Worm (Caenorhabditis elegans) whole organism, young adult: ENCODE data around the gene amx-1.

ENCODE experiments used
- B0035.1 ChIP-seq: sonication (generic microtip); optimal IDR thresholded peaks from 2 replicates; lab custom pipeline; 2016; ENCODE audit warnings: missing genetic modification characterization, mild to moderate bottlenecking, missing compliant biosample characterization, missing genotype, missing genetic modification reagents
- F49E8.2 ChIP-seq: sonication (generic microtip); optimal IDR thresholded peaks from 3 replicates; lab custom pipeline; 2017; ENCODE audit warnings: missing genetic modification characterization, mild to moderate bottlenecking, missing compliant biosample characterization, antibody characterized with exemption, moderate library complexity; ENCODE audit not compliant: insufficient read depth
- F52B5.7 ChIP-seq: sonication (generic microtip); optimal IDR thresholded peaks from 2 replicates; lab custom pipeline; 2016; ENCODE audit warnings: mild to moderate bottlenecking, missing genetic modification characterization, missing compliant biosample characterization
- F55B11.4 ChIP-seq: sonication (generic microtip); optimal IDR thresholded peaks from 2 replicates; lab custom pipeline; 2016; ENCODE audit warnings: missing compliant biosample characterization, missing genetic modification characterization, borderline replicate concordance; ENCODE audit not compliant: insufficient read depth
- F57A8.1 ChIP-seq: fragments of 200-800 bp; sonication (Bioruptor generic); optimal IDR thresholded peaks from 2 replicates; lab custom pipeline; 2018; ENCODE audit warnings: mild to moderate bottlenecking, missing genetic modification characterization, moderate library complexity, missing compliant biosample characterization
- Y53G8AR.9 ChIP-seq: fragments of 200-800 bp; sonication (Bioruptor generic); conservative IDR thresholded peaks from 2 replicates; pipeline ENCODE4 v1.3.6; 2022; ENCODE audit warnings: missing genetic modification reagents, missing genetic modification characterization, missing compliant biosample characterization
- Y56A3A.18 ChIP-seq: fragments of 200-800 bp; sonication (Bioruptor generic); IDR thresholded peaks from 2 replicates; pipeline ENCODE4 v1.3.6; 2022; ENCODE audit warnings: missing genetic modification reagents, missing genetic modification characterization, missing compliant biosample characterization
- ama-1 ChIP-seq, 3 experiments: fragments of 150-350 bp in 1 of 3; sonication (generic microtip) in 2 of 3; optimal IDR thresholded peaks; 2 replicates each; lab custom pipeline; 2014 to 2018; ENCODE audit warnings: missing biosample characterization in 2 of 3, missing genetic modification characterization in 2 of 3, missing genetic modification reagents in 2 of 3
- aptf-2 ChIP-seq: fragments of 200-800 bp; sonication (Bioruptor generic); conservative IDR thresholded peaks from 2 replicates; pipeline ENCODE4 v1.3.6; 2022; ENCODE audit warnings: missing genetic modification reagents, missing genetic modification characterization, missing compliant biosample characterization
- aptf-3 ChIP-seq: fragments of 200-800 bp; sonication (Bioruptor generic); IDR thresholded peaks from 2 replicates; pipeline ENCODE4 v1.3.6; 2022; ENCODE audit warnings: missing genetic modification characterization, missing compliant biosample characterization
- bed-1 ChIP-seq: fragments of 200-800 bp; sonication (Bioruptor generic); IDR thresholded peaks from 2 replicates; pipeline ENCODE4 v1.3.6; 2022; ENCODE audit warnings: missing genetic modification reagents, missing genetic modification characterization, missing compliant biosample characterization
- bed-2 ChIP-seq: fragments of 200-800 bp; sonication (Bioruptor generic); IDR thresholded peaks from 2 replicates; pipeline ENCODE4 v1.3.6; 2022; ENCODE audit warnings: missing genetic modification reagents, missing genetic modification characterization, missing compliant biosample characterization
- ccch-3 ChIP-seq: fragments of 200-800 bp; sonication (Bioruptor generic); optimal IDR thresholded peaks from 2 replicates; lab custom pipeline; 2018; ENCODE audit warnings: mild to moderate bottlenecking, missing genetic modification characterization, missing compliant biosample characterization
- cebp-1 ChIP-seq, 2 experiments: fragments of 200-800 bp in 1 of 2; sonication (Bioruptor generic) in 1 of 2; sonication (generic microtip) in 1 of 2; IDR thresholded peaks in 1 of 2; optimal IDR thresholded peaks in 1 of 2; 2 replicates each; pipeline versions ENCODE4 v1.3.6 to Lab custom; 2017 to 2022; ENCODE audit warnings: missing compliant biosample characterization in 2 of 2, missing genetic modification characterization in 2 of 2, mild to moderate bottlenecking in 1 of 2, missing genetic modification reagents in 1 of 2, moderate library complexity in 1 of 2
- ceh-58 ChIP-seq: fragments of 200-800 bp; sonication (Bioruptor generic); IDR thresholded peaks from 2 replicates; pipeline ENCODE4 v1.3.6; 2022; ENCODE audit warnings: missing genetic modification characterization, missing compliant biosample characterization
- chd-7 ChIP-seq: sonication (generic microtip); optimal IDR thresholded peaks from 2 replicates; lab custom pipeline; 2016; ENCODE audit warnings: mild to moderate bottlenecking, missing genetic modification characterization, moderate library complexity, missing compliant biosample characterization
- die-1 ChIP-seq: sonication (generic microtip); optimal IDR thresholded peaks from 2 replicates; lab custom pipeline; 2016; ENCODE audit warnings: missing genotype, mild to moderate bottlenecking, missing genetic modification characterization, missing compliant biosample characterization
- dox-1 ChIP-seq: fragments of 200-800 bp; sonication (Bioruptor generic); IDR thresholded peaks from 2 replicates; pipeline ENCODE4 v1.3.6; 2022; ENCODE audit warnings: missing genetic modification reagents, missing genetic modification characterization, missing compliant biosample characterization
- dpl-1 ChIP-seq: fragments of 150-350 bp; optimal IDR thresholded peaks from 2 replicates; lab custom pipeline; 2014; ENCODE audit warnings: missing biosample characterization, missing genetic modification reagents, missing genetic modification characterization
- egl-18 ChIP-seq: fragments of 200-800 bp; sonication (Bioruptor generic); IDR thresholded peaks from 2 replicates; pipeline ENCODE4 v1.3.6; 2022; ENCODE audit warnings: missing genetic modification reagents, missing genetic modification characterization, missing compliant biosample characterization
- ets-4 ChIP-seq: fragments of 200-800 bp; sonication (Bioruptor generic); optimal IDR thresholded peaks from 2 replicates; lab custom pipeline; 2018; ENCODE audit warnings: mild to moderate bottlenecking, missing genetic modification characterization, missing compliant biosample characterization
- gei-17 ChIP-seq: fragments of 200-800 bp; sonication (Bioruptor generic); optimal IDR thresholded peaks from 2 replicates; lab custom pipeline; 2018; ENCODE audit warnings: mild to moderate bottlenecking, missing genetic modification characterization, missing compliant biosample characterization
- lag-1 ChIP-seq: fragments of 200-800 bp; sonication (Bioruptor generic); IDR thresholded peaks from 2 replicates; pipeline ENCODE4 v1.3.6; 2022; ENCODE audit warnings: missing genetic modification reagents, missing genetic modification characterization, missing compliant biosample characterization
- let-607 ChIP-seq, 2 experiments: fragments of 200-800 bp in 1 of 2; sonication (Bioruptor generic) in 1 of 2; sonication (generic microtip) in 1 of 2; optimal IDR thresholded peaks; 2 replicates each; lab custom pipeline; 2016 to 2018; ENCODE audit warnings: mild to moderate bottlenecking in 2 of 2, missing compliant biosample characterization in 2 of 2, missing genetic modification characterization in 2 of 2, moderate library complexity in 2 of 2, missing genotype in 1 of 2
- lin-35 ChIP-seq, 3 experiments: fragments of 150-350 bp in 2 of 3; sonication (generic microtip) in 1 of 3; optimal IDR thresholded peaks; 2 replicates each; lab custom pipeline; 2014 to 2018; ENCODE audit warnings: missing biosample characterization in 3 of 3, missing genetic modification characterization in 3 of 3, missing genetic modification reagents in 3 of 3
- lsy-27 ChIP-seq: sonication (generic microtip); optimal IDR thresholded peaks from 2 replicates; lab custom pipeline; 2017; ENCODE audit warnings: missing genetic modification characterization, mild to moderate bottlenecking, missing compliant biosample characterization, antibody characterized with exemption, missing genotype, borderline replicate concordance; ENCODE audit not compliant: insufficient read depth
- madf-3 ChIP-seq: fragments of 200-800 bp; sonication (Bioruptor generic); IDR thresholded peaks from 2 replicates; pipeline ENCODE4 v1.3.6; 2022; ENCODE audit warnings: missing genetic modification reagents, missing genetic modification characterization, missing compliant biosample characterization
- madf-8 ChIP-seq: fragments of 200-800 bp; sonication (Bioruptor generic); conservative IDR thresholded peaks from 2 replicates; pipeline ENCODE4 v1.3.6; 2022; ENCODE audit warnings: missing genetic modification reagents, missing genetic modification characterization, missing compliant biosample characterization
- mcd-1 ChIP-seq: fragments of 200-800 bp; sonication (Bioruptor generic); IDR thresholded peaks from 2 replicates; pipeline ENCODE4 v1.3.6; 2022; ENCODE audit warnings: missing genetic modification reagents, missing genetic modification characterization, missing compliant biosample characterization
- mel-28 ChIP-seq: sonication (generic microtip); optimal IDR thresholded peaks from 2 replicates; lab custom pipeline; 2016; ENCODE audit warnings: borderline replicate concordance, mild to moderate bottlenecking, missing genetic modification characterization, missing compliant biosample characterization
- mxl-1 ChIP-seq: sonication (generic microtip); optimal IDR thresholded peaks from 2 replicates; lab custom pipeline; 2016; ENCODE audit warnings: missing genetic modification characterization, missing compliant biosample characterization
- nfya-1 ChIP-seq: sonication (generic microtip); optimal IDR thresholded peaks from 2 replicates; lab custom pipeline; 2017; ENCODE audit warnings: antibody characterized with exemption, missing compliant biosample characterization, missing genetic modification characterization, borderline replicate concordance; ENCODE audit not compliant: insufficient read depth
- nfya-2 ChIP-seq: fragments of 200-800 bp; sonication (Bioruptor generic); IDR thresholded peaks from 2 replicates; pipeline ENCODE4 v1.3.6; 2022; ENCODE audit warnings: missing genetic modification reagents, missing genetic modification characterization, missing compliant biosample characterization
- nhr-120 ChIP-seq: fragments of 200-800 bp; sonication (Bioruptor generic); IDR thresholded peaks from 2 replicates; pipeline ENCODE4 v1.3.6; 2022; ENCODE audit warnings: missing genetic modification characterization, missing compliant biosample characterization
- nhr-27 ChIP-seq: fragments of 200-800 bp; sonication (Bioruptor generic); optimal IDR thresholded peaks from 2 replicates; lab custom pipeline; 2018; ENCODE audit warnings: mild to moderate bottlenecking, missing genetic modification characterization, moderate library complexity, missing compliant biosample characterization
- nhr-80 ChIP-seq: sonication (generic microtip); optimal IDR thresholded peaks from 2 replicates; lab custom pipeline; 2016; ENCODE audit warnings: missing genetic modification characterization, missing compliant biosample characterization
- pha-4 ChIP-seq: fragments of 150-350 bp; sonication (generic microtip); optimal IDR thresholded peaks from 2 replicates; lab custom pipeline; 2014; ENCODE audit warnings: missing biosample characterization, missing genetic modification reagents, missing genetic modification characterization
- rcor-1 ChIP-seq: fragments of 200-800 bp; sonication (Bioruptor generic); IDR thresholded peaks from 2 replicates; pipeline ENCODE4 v1.3.6; 2022; ENCODE audit warnings: missing genetic modification reagents, missing genetic modification characterization, missing compliant biosample characterization
- repo-1 ChIP-seq: sonication (generic microtip); optimal IDR thresholded peaks from 2 replicates; lab custom pipeline; 2017; ENCODE audit warnings: mild to moderate bottlenecking, missing genetic modification characterization, missing compliant biosample characterization
- sea-2 ChIP-seq: fragments of 200-800 bp; sonication (Bioruptor generic); IDR thresholded peaks from 2 replicates; pipeline ENCODE4 v1.3.6; 2022; ENCODE audit warnings: missing genetic modification characterization, missing compliant biosample characterization
- tbp1 ChIP-seq: fragments of 200-800 bp; sonication (Bioruptor generic); optimal IDR thresholded peaks from 2 replicates; lab custom pipeline; 2018; ENCODE audit warnings: mild to moderate bottlenecking, missing genetic modification characterization, missing compliant biosample characterization
- tlf-1 ChIP-seq: fragments of 200-800 bp; sonication (Bioruptor generic); optimal IDR thresholded peaks from 2 replicates; lab custom pipeline; 2018; ENCODE audit warnings: mild to moderate bottlenecking, missing genetic modification characterization, missing compliant biosample characterization
- unc-130 ChIP-seq: sonication (generic microtip); optimal IDR thresholded peaks from 2 replicates; lab custom pipeline; 2016; ENCODE audit warnings: missing genetic modification reagents, missing genetic modification characterization, missing compliant biosample characterization
- zfh-2 ChIP-seq: fragments of 200-800 bp; sonication (Bioruptor generic); conservative IDR thresholded peaks from 2 replicates; pipeline ENCODE4 v1.3.6; 2022; ENCODE audit warnings: missing genetic modification reagents, missing genetic modification characterization, missing compliant biosample characterization
- ztf-18 ChIP-seq: sonication (generic microtip); optimal IDR thresholded peaks from 2 replicates; lab custom pipeline; 2016; ENCODE audit warnings: missing genotype, mild to moderate bottlenecking, missing genetic modification characterization, missing compliant biosample characterization
- ztf-22 ChIP-seq: fragments of 200-800 bp; sonication (Bioruptor generic); optimal IDR thresholded peaks from 2 replicates; lab custom pipeline; 2018; ENCODE audit warnings: mild to moderate bottlenecking, missing genetic modification characterization, moderate library complexity, missing compliant biosample characterization
- ztf-6 ChIP-seq: fragments of 200-800 bp; sonication (Bioruptor generic); IDR thresholded peaks from 2 replicates; pipeline ENCODE4 v1.3.6; 2022; ENCODE audit warnings: missing genetic modification reagents, missing genetic modification characterization, missing compliant biosample characterization

amx-1 gene

ce11 chrIII:3799213-3799612 lies 23.0 kb upstream of the amx-1 start (continued):
- TF ChIP-seq egl-18 (GFP tag; lab: Robert Waterston, UW), result no peak
- TF ChIP-seq F57A8.1, result no peak
- peak; percentile 56 for TF ChIP-seq ama-1 (optimal IDR thresholded peaks at IDR 0.05; lab: Kevin White, UChicago)
- no peak for TF ChIP-seq ama-1 (GFP tag; optimal IDR thresholded peaks at IDR 0.05; lab: Kevin White, UChicago)
- peak; percentile 59 for TF ChIP-seq nhr-80
- peak; percentile 56 for TF ChIP-seq dox-1 (GFP tag; lab: Robert Waterston, UW)
- peak; percentile 30 for TF ChIP-seq tbp1 (GFP tag; lab: Kevin White, UChicago)
- no peak for TF ChIP-seq lin-35 (GFP tag; optimal IDR thresholded peaks at IDR 0.05; lab: Kevin White, UChicago)
- TF ChIP-seq ztf-18 (tag; lab: Kevin White, UChicago), result no peak
- TF ChIP-seq nfya-1 (tag; lab: Kevin White, UChicago), result no peak
- TF ChIP-seq die-1 (tag; lab: Kevin White, UChicago), result no peak
- no peak for TF ChIP-seq repo-1 (tag; lab: Kevin White, UChicago)
- TF ChIP-seq F55B11.4, result no peak
- no peak for TF ChIP-seq B0035.1 (tag; lab: Kevin White, UChicago)
- no peak for TF ChIP-seq F52B5.7 (tag; lab: Kevin White, UChicago)
- TF ChIP-seq F49E8.2 (tag; lab: Kevin White, UChicago), result no peak
- TF ChIP-seq madf-3 (GFP tag; lab: Robert Waterston, UW), result 0 out of 2 replicates have a peak, but pooled peaks have one; percentile 21
- no peak for TF ChIP-seq rcor-1 (GFP tag; lab: Robert Waterston, UW)
- TF ChIP-seq bed-1 (GFP tag; lab: Robert Waterston, UW), result no peak
- TF ChIP-seq bed-2, result no peak
- no peak for TF ChIP-seq aptf-2 (GFP tag; lab: Robert Waterston, UW)
- TF ChIP-seq mxl-1 (tag; lab: Kevin White, UChicago), result no peak
- TF ChIP-seq Y56A3A.18 (GFP tag; lab: Robert Waterston, UW), result no peak
- no peak for TF ChIP-seq aptf-3 (GFP tag; lab: Robert Waterston, UW)
- no peak for TF ChIP-seq let-607 (tag; optimal IDR thresholded peaks at IDR 0.05; lab: Kevin White, UChicago)
- TF ChIP-seq ceh-58 (GFP tag; lab: Robert Waterston, UW), result no peak
- no peak for TF ChIP-seq chd-7
- no peak for TF ChIP-seq mel-28 (tag; lab: Kevin White, UChicago)
- TF ChIP-seq zfh-2 (GFP tag; lab: Robert Waterston, UW), result no peak; the same call in 1 of the 2 replicates
- no peak for TF ChIP-seq sea-2
- no peak for TF ChIP-seq lsy-27
- no peak for TF ChIP-seq ets-4
- no peak for TF ChIP-seq ccch-3 (GFP tag; lab: Kevin White, UChicago)
- TF ChIP-seq nhr-27 (tag; lab: Kevin White, UChicago), result no peak
- no peak for TF ChIP-seq dpl-1
- TF ChIP-seq mcd-1 (GFP tag; lab: Robert Waterston, UW), result no peak; the same call in 1 of the 2 replicates
- no peak for TF ChIP-seq unc-130 (GFP tag; lab: Kevin White, UChicago)
- no peak for TF ChIP-seq madf-8 (GFP tag; lab: Robert Waterston, UW)
- no peak for TF ChIP-seq ztf-6 (GFP tag; lab: Robert Waterston, UW)
- TF ChIP-seq cebp-1 (GFP tag; IDR thresholded peaks at IDR 0.05; lab: Robert Waterston, UW), result no peak
- peak; percentile 25 for TF ChIP-seq cebp-1 (tag; optimal IDR thresholded peaks at IDR 0.05; lab: Kevin White, UChicago)
- TF ChIP-seq Y53G8AR.9 (GFP tag; lab: Robert Waterston, UW), result no peak
- TF ChIP-seq gei-17, result no peak
- no peak for TF ChIP-seq tlf-1 (GFP tag; lab: Kevin White, UChicago)
- TF ChIP-seq nfya-2 (GFP tag; lab: Robert Waterston, UW), result no peak
- TF ChIP-seq nhr-120 (GFP tag; lab: Robert Waterston, UW), result no peak
- no peak for TF ChIP-seq ztf-22 (GFP tag; lab: Kevin White, UChicago)
- TF ChIP-seq pha-4 (tag; lab: Kevin White, UChicago), result no peak
- no peak for TF ChIP-seq lag-1 (GFP tag; lab: Robert Waterston, UW)
